Worm (Caenorhabditis elegans): ENCODE data around the gene C06E2.2.

DNA sequence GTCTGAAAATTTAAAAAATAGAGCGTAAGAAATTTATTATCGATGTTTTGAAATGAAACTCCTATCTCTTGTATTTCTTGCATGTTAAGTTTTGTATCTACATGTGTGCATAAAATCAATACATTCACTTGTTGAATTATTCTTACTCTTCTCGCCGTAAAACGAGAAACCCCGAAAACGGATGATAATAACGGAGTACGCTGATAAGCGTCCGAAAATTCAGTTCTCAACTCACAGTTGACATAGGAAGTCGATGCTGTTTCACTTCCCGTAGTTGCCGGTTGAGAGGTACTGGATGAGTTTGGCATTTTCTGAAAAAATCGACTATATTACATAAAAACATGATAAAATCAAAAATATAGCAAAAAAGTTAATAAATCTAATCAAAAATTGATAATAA lies 44.0 kb upstream of the C06E2.2 start, which contains the start of gene sec-15:
- TF ChIP-seq lin-39 (tag; optimal IDR thresholded peaks at IDR 0.05): no peak
- no peak for TF ChIP-seq sea-2 (GFP tag; optimal IDR thresholded peaks at IDR 0.05)
- no peak for TF ChIP-seq nhr-12 (tag; optimal IDR thresholded peaks at IDR 0.05)
- TF ChIP-seq ama-1 (optimal IDR thresholded peaks at IDR 0.05): no peak
